Fruit fly (Drosophila melanogaster): ENCODE results near the gene mre11.

mre11 gene

DNA sequence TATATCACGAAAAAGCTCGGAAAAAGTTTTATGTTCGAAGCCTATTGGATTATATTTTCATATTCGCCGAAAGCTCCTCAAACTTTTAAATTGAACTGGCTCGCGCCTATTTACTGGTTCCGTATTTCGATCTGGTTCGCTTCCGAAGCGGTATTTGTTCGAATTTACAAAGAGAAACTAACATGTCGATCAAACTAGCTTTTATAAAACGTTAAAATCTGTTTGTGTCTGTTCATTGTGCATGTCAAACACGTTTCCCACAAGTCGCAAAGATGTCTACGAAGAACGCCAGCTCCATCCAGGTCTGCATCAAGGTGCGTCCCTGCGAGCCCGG is 12.3 kb upstream of the mre11 start, which contains the start of gene cana:
Gene cana, plus strand, starts transcription at position 149 of the 334 bp plus-strand sequence.
- TF ChIP-seq kay (GFP tag; ENCODE audit: borderline replicate concordance) (peak; percentile 63), bab1 (GFP tag; optimal IDR thresholded peaks at IDR 0.05) (no peak)

DNA sequence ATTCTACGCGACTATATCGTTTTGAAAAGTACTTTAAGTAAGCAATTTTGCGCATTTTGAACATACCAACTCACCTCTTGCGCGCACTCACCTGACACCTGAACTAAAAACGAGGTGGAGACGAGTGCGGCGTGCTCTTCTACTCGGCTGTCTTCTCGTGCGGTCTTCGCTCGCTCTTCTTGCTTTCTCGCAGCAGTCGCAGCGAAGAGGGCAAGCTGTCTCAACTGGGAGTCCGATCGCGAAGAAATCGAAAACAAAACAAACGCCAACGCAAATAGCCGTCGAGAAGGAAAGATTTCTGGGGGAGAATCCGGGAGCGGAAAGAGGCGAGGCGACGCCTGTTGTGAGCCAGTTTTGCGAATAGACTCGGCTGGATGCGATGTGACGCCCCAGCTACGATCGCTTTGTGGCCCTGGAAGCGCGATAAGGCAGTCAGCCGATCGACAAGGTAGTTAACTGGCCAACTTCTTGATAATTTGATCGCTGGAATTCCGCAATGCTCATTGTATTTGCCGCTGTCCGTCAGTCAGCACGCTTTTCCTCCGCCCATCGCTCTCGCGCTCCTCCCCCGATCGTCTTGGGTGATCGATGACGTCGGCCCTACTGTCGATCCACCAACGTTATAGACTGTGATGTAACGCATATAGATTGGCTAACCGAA is 10.1 kb upstream of the mre11 start:
- peak; percentile 58 for TF ChIP-seq tj (GFP tag; optimal IDR thresholded peaks at IDR 0.05)
- no peak for TF ChIP-seq cnc (optimal IDR thresholded peaks at IDR 0.05)
- no peak for TF ChIP-seq CG5204 (GFP tag; optimal IDR thresholded peaks at IDR 0.05)
- no peak for TF ChIP-seq CG1620 (GFP tag; optimal IDR thresholded peaks at IDR 0.05)
- no peak for TF ChIP-seq Crg-1 (GFP tag; optimal IDR thresholded peaks at IDR 0.05)
- peak; percentile 42 for TF ChIP-seq CG33017 (tag; optimal IDR thresholded peaks at IDR 0.05)
- TF ChIP-seq kay (GFP tag; ENCODE audit: borderline replicate concordance) = no peak
- peak; percentile 34 for TF ChIP-seq CG7101 (tag; optimal IDR thresholded peaks at IDR 0.05)
- TF ChIP-seq Hr96 (GFP tag; optimal IDR thresholded peaks at IDR 0.05) = no peak
- no peak for TF ChIP-seq CG14711 (tag; optimal IDR thresholded peaks at IDR 0.05)
- peak; percentile 74 for TF ChIP-seq CG12768 (GFP tag; optimal IDR thresholded peaks at IDR 0.05)
- TF ChIP-seq cic (GFP tag; optimal IDR thresholded peaks at IDR 0.05) = peak; percentile 87
- TF ChIP-seq Clk (GFP tag; optimal IDR thresholded peaks at IDR 0.05) = no peak
- peak; percentile 33 for TF ChIP-seq pad (GFP tag; optimal IDR thresholded peaks at IDR 0.05)
- TF ChIP-seq Mnt (GFP tag; optimal IDR thresholded peaks at IDR 0.05) = peak; percentile 52
- TF ChIP-seq CG11617 (GFP tag; optimal IDR thresholded peaks at IDR 0.05) = peak; percentile 6
- TF ChIP-seq CG7045 (GFP tag; optimal IDR thresholded peaks at IDR 0.05) = peak; percentile 40
- TF ChIP-seq bab1 (GFP tag; optimal IDR thresholded peaks at IDR 0.05) = peak; percentile 51
- peak; percentile 35 for TF ChIP-seq ovo (GFP tag; optimal IDR thresholded peaks at IDR 0.05)
- no peak for TF ChIP-seq toe (GFP tag; optimal IDR thresholded peaks at IDR 0.05)

DNA sequence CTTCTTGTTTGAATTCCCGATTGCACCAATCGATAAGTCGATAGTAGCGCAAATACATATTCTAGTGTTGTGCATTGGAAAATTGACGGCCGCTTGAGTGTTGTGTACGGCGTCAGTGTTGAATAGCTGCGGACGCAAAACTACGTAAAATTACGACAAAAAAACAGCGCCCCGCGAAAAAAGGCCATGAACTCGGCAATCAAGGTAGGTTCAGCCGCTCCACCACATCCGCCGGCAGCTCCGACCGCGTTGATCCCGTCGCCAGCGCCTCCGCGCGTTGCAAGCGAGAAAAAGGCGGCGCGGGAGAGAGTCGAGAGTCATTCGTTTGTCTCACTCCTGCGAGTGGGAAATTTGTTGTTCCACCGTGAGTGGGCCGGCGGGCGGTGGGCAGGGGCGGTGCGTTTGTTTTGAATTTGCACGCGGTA is 4.0 kb upstream of the mre11 start, which contains the start of gene CG33695:
Gene CG33695, plus strand, starts transcription at position 95 of the 425 bp plus-strand sequence.
- TF ChIP-seq tj (GFP tag; optimal IDR thresholded peaks at IDR 0.05) (no peak), CG1620 (GFP tag; optimal IDR thresholded peaks at IDR 0.05) (peak; percentile 93), cic (GFP tag; optimal IDR thresholded peaks at IDR 0.05) (peak; percentile 12), kay (GFP tag; ENCODE audit: borderline replicate concordance) (no peak), ovo (GFP tag; optimal IDR thresholded peaks at IDR 0.05) (peak; percentile 74), Clk (GFP tag; optimal IDR thresholded peaks at IDR 0.05) (peak; percentile 74), bab1 (GFP tag; optimal IDR thresholded peaks at IDR 0.05) (peak; percentile 61), CG7101 (tag; optimal IDR thresholded peaks at IDR 0.05) (peak; percentile 79), Crg-1 (GFP tag; optimal IDR thresholded peaks at IDR 0.05) (peak; percentile 97), CG11617 (GFP tag; optimal IDR thresholded peaks at IDR 0.05) (peak; percentile 57), CG14711 (tag; optimal IDR thresholded peaks at IDR 0.05) (peak; percentile 56), CG5204 (GFP tag; optimal IDR thresholded peaks at IDR 0.05) (no peak), CG12768 (GFP tag; optimal IDR thresholded peaks at IDR 0.05) (peak; percentile 74), Hr96 (GFP tag; optimal IDR thresholded peaks at IDR 0.05) (peak; percentile 82), pad (GFP tag; optimal IDR thresholded peaks at IDR 0.05) (peak; percentile 79), CG7045 (GFP tag; optimal IDR thresholded peaks at IDR 0.05) (peak; percentile 77), CG33017 (tag; optimal IDR thresholded peaks at IDR 0.05) (peak; percentile 35), Mnt (GFP tag; optimal IDR thresholded peaks at IDR 0.05) (peak; percentile 87), cnc (optimal IDR thresholded peaks at IDR 0.05) (no peak), toe (GFP tag; optimal IDR thresholded peaks at IDR 0.05) (peak; percentile 77)

DNA sequence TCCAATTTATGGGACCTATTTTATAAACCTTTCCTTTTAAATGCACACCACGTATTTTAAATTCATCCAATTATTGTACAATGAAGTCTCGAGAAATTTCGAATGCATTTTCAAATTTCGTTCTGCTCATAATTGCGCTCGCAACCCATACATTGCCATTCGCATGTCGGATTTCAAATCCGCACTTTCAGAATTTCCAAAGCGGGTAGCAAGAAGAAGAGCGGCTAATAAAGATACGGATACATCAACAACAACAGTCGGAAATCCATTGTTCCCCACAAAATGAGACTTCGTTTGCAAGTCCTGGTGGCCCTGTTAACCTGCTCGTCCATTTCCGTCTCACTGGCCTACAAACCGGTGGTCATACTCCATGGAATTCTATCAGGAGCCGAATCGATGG is 1.8 kb upstream of the mre11 start, which contains the start of gene Ppt2:
Gene Ppt2, plus strand, starts transcription at position 209 of the 400 bp plus-strand sequence.
- no peak for TF ChIP-seq pad (GFP tag; optimal IDR thresholded peaks at IDR 0.05)
- TF ChIP-seq CG7045 (GFP tag; optimal IDR thresholded peaks at IDR 0.05) = no peak
- TF ChIP-seq CG14711 (tag; optimal IDR thresholded peaks at IDR 0.05) = no peak
- TF ChIP-seq tj (GFP tag; optimal IDR thresholded peaks at IDR 0.05) = no peak
- no peak for TF ChIP-seq kay (GFP tag; ENCODE audit: borderline replicate concordance)
- TF ChIP-seq CG7101 (tag; optimal IDR thresholded peaks at IDR 0.05) = no peak
- TF ChIP-seq CG11617 (GFP tag; optimal IDR thresholded peaks at IDR 0.05) = no peak
- TF ChIP-seq CG5204 (GFP tag; optimal IDR thresholded peaks at IDR 0.05) = no peak
- no peak for TF ChIP-seq CG33017 (tag; optimal IDR thresholded peaks at IDR 0.05)
- no peak for TF ChIP-seq Clk (GFP tag; optimal IDR thresholded peaks at IDR 0.05)
- no peak for TF ChIP-seq CG1620 (GFP tag; optimal IDR thresholded peaks at IDR 0.05)
- no peak for TF ChIP-seq Crg-1 (GFP tag; optimal IDR thresholded peaks at IDR 0.05)
- TF ChIP-seq CG12768 (GFP tag; optimal IDR thresholded peaks at IDR 0.05) = no peak
- no peak for TF ChIP-seq ovo (GFP tag; optimal IDR thresholded peaks at IDR 0.05)
- no peak for TF ChIP-seq Mnt (GFP tag; optimal IDR thresholded peaks at IDR 0.05)
- TF ChIP-seq Hr96 (GFP tag; optimal IDR thresholded peaks at IDR 0.05) = no peak
- no peak for TF ChIP-seq cic (GFP tag; optimal IDR thresholded peaks at IDR 0.05)
- TF ChIP-seq toe (GFP tag; optimal IDR thresholded peaks at IDR 0.05) = no peak
- no peak for TF ChIP-seq cnc (optimal IDR thresholded peaks at IDR 0.05)

DNA sequence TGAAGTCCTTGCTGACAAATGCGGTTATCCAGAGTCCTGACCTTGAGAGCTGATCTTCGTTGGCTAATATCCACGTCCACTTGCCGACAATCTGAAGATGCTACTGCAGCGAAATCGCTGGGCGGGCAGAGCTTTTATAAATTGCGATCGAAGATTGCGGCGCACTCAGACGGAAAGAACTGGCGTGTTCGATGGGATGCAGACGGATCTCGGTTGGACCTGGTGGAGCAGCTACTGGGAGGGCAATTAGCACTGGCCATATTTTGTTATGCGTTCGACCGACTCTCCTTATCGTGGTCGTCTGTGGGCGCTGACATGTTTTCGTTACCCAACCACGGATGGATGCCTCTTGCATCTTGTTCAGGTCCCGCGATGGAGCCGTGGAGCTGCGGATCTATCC is 3.7 kb downstream of the mre11 start, which contains the start of gene Osi21:
Gene Osi21, minus strand, starts transcription at position 101 of the 400 bp plus-strand sequence.
- TF ChIP-seq Crg-1 (GFP tag; optimal IDR thresholded peaks at IDR 0.05) (no peak), cic (GFP tag; optimal IDR thresholded peaks at IDR 0.05) (no peak), CG33017 (tag; optimal IDR thresholded peaks at IDR 0.05) (no peak), CG12768 (GFP tag; optimal IDR thresholded peaks at IDR 0.05) (no peak)

DNA sequence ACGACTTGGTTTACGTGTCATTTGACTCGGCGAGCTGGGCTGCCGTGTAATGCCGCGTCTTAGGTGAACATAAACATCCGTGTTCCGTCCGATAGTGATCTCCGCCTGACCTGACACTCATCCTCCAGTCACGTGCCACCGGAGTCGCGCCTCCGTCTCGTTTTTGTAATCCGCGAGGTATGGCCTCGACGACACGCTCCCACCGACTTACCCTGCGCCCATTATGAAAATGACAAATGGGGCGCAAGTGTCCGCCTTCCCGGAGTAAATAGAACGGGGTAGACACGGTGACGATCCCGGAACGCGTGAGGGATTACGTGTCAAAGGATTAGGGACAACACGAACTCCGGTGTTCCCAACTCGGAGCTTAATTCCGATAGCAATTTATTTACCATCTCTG is 13.9 kb downstream of the mre11 start:
- TF ChIP-seq pad (GFP tag; optimal IDR thresholded peaks at IDR 0.05) (no peak), toe (GFP tag; optimal IDR thresholded peaks at IDR 0.05) (no peak), CG33017 (tag; optimal IDR thresholded peaks at IDR 0.05) (no peak), Hr96 (GFP tag; optimal IDR thresholded peaks at IDR 0.05) (no peak), Mnt (GFP tag; optimal IDR thresholded peaks at IDR 0.05) (no peak), CG11617 (GFP tag; optimal IDR thresholded peaks at IDR 0.05) (no peak), tj (GFP tag; optimal IDR thresholded peaks at IDR 0.05) (no peak), CG12768 (GFP tag; optimal IDR thresholded peaks at IDR 0.05) (no peak), Crg-1 (GFP tag; optimal IDR thresholded peaks at IDR 0.05) (no peak), bab1 (GFP tag; optimal IDR thresholded peaks at IDR 0.05) (no peak), CG7101 (tag; optimal IDR thresholded peaks at IDR 0.05) (no peak), CG5204 (GFP tag; optimal IDR thresholded peaks at IDR 0.05) (no peak), cic (GFP tag; optimal IDR thresholded peaks at IDR 0.05) (no peak), CG14711 (tag; optimal IDR thresholded peaks at IDR 0.05) (no peak), Clk (GFP tag; optimal IDR thresholded peaks at IDR 0.05) (no peak), CG1620 (GFP tag; optimal IDR thresholded peaks at IDR 0.05) (no peak), CG7045 (GFP tag; optimal IDR thresholded peaks at IDR 0.05) (no peak)

All from whole organism, adult.